Worm (Caenorhabditis elegans) whole organism, L1 larva: ENCODE data around the gene F58B4.7.
A peak's percentile ranks its signal among the peaks of the same experiment; 100 is the strongest.

ENCODE experiments used
- C04F5.9 ChIP-seq: sonication (generic microtip); optimal IDR thresholded peaks from 2 replicates; lab custom pipeline; 2016; ENCODE audit warnings: missing genetic modification characterization, missing compliant biosample characterization
- Y116A8C.19 ChIP-seq: sonication (generic microtip); optimal IDR thresholded peaks from 2 replicates; lab custom pipeline; 2016; ENCODE audit warnings: missing compliant biosample characterization, missing genetic modification characterization, borderline replicate concordance
- aly-2 ChIP-seq: fragments of 150-350 bp; optimal IDR thresholded peaks from 2 replicates; lab custom pipeline; 2014; ENCODE audit warnings: missing biosample characterization, missing genetic modification characterization
- blmp-1 ChIP-seq: fragments of 150-350 bp; optimal IDR thresholded peaks from 2 replicates; lab custom pipeline; 2014; ENCODE audit warnings: missing biosample characterization, missing genetic modification characterization
- ceh-63 ChIP-seq: fragments of 200-800 bp; sonication (Bioruptor generic); optimal IDR thresholded peaks from 2 replicates; lab custom pipeline; 2018; ENCODE audit warnings: mild to moderate bottlenecking, missing genetic modification characterization, missing compliant biosample characterization
- ceh-8 ChIP-seq: fragments of 200-800 bp; sonication (Bioruptor generic); optimal IDR thresholded peaks from 2 replicates; lab custom pipeline; 2018; ENCODE audit warnings: mild to moderate bottlenecking, missing genetic modification characterization, moderate library complexity, missing compliant biosample characterization
- ces-1 ChIP-seq: fragments of 150-350 bp; optimal IDR thresholded peaks from 2 replicates; lab custom pipeline; 2014; ENCODE audit warnings: missing biosample characterization, missing genetic modification reagents, missing genetic modification characterization
- dpl-1 ChIP-seq, 3 experiments: fragments of 150-350 bp in 2 of 3; sonication (generic microtip) in 1 of 3; optimal IDR thresholded peaks; 2 replicates each; lab custom pipeline; 2014 to 2017; ENCODE audit warnings: missing biosample characterization in 3 of 3, missing genetic modification characterization in 3 of 3, missing genetic modification reagents in 3 of 3
- efl-1 ChIP-seq, 4 experiments: fragments of 150-350 bp; optimal IDR thresholded peaks in 3 of 4; peaks in 1 of 4; 1 replicate in 1 of 4; 2 replicates in 3 of 4; lab custom pipeline; 2014; ENCODE audit warnings: missing biosample characterization in 2 of 4, missing genetic modification characterization in 2 of 4, missing genetic modification reagents in 2 of 4
- efl-3 ChIP-seq: fragments of 200-800 bp; sonication (Bioruptor generic); optimal IDR thresholded peaks from 2 replicates; lab custom pipeline; 2018; ENCODE audit warnings: mild to moderate bottlenecking, missing genetic modification characterization, missing compliant biosample characterization
- elt-3 ChIP-seq, 6 experiments: fragments of 150-350 bp in 1 of 6; sonication (generic microtip); optimal IDR thresholded peaks; 2 replicates each; lab custom pipeline; 2017 to 2018; ENCODE audit warnings: missing biosample characterization in 6 of 6, missing genetic modification characterization in 6 of 6, inconsistent platforms in 1 of 6
- ets-5 ChIP-seq: fragments of 200-800 bp; sonication (Bioruptor generic); IDR thresholded peaks from 2 replicates; pipeline ENCODE4 v1.3.6; 2022; ENCODE audit warnings: missing genetic modification characterization, missing compliant biosample characterization
- fkh-4 ChIP-seq: sonication (generic microtip); optimal IDR thresholded peaks from 2 replicates; lab custom pipeline; 2016; ENCODE audit warnings: missing compliant biosample characterization, missing genetic modification characterization, borderline replicate concordance
- fkh-8 ChIP-seq: sonication (generic microtip); optimal IDR thresholded peaks from 2 replicates; lab custom pipeline; 2016; ENCODE audit warnings: mild to moderate bottlenecking, missing genetic modification characterization, missing compliant biosample characterization
- fos-1 ChIP-seq: fragments of 150-350 bp; optimal IDR thresholded peaks from 2 replicates; lab custom pipeline; 2014; ENCODE audit warnings: missing biosample characterization, missing genetic modification characterization
- hlh-17 ChIP-seq: fragments of 200-800 bp; sonication (Bioruptor generic); optimal IDR thresholded peaks from 2 replicates; lab custom pipeline; 2018; ENCODE audit warnings: missing genetic modification characterization, mild to moderate bottlenecking, missing compliant biosample characterization, moderate library complexity, borderline replicate concordance
- isw-1 ChIP-seq: fragments of 200-800 bp; sonication (Bioruptor generic); IDR thresholded peaks from 2 replicates; pipeline ENCODE4 v1.3.6; 2022; ENCODE audit warnings: missing genetic modification characterization, missing compliant biosample characterization
- lin-14 ChIP-seq: fragments of 200-800 bp; sonication (Bioruptor generic); optimal IDR thresholded peaks from 2 replicates; lab custom pipeline; 2018; ENCODE audit warnings: mild to moderate bottlenecking, missing genetic modification characterization, moderate library complexity, missing compliant biosample characterization
- lin-35 ChIP-seq, 2 experiments: fragments of 150-350 bp; optimal IDR thresholded peaks; 2 replicates each; lab custom pipeline; 2014; ENCODE audit warnings: missing biosample characterization in 2 of 2, missing genetic modification characterization in 2 of 2, missing genetic modification reagents in 2 of 2
- lir-3 ChIP-seq: sonication (generic microtip); optimal IDR thresholded peaks from 2 replicates; lab custom pipeline; 2016; ENCODE audit warnings: mild to moderate bottlenecking, missing genetic modification characterization, moderate library complexity, missing compliant biosample characterization; ENCODE audit not compliant: poor library complexity
- mab-9 ChIP-seq: fragments of 200-800 bp; sonication (Bioruptor generic); IDR thresholded peaks from 2 replicates; pipeline ENCODE4 v1.3.6; 2022; ENCODE audit warnings: missing genetic modification reagents, missing genetic modification characterization, missing compliant biosample characterization
- mdl-1 ChIP-seq, 2 experiments: fragments of 150-350 bp; optimal IDR thresholded peaks; 2 replicates each; lab custom pipeline; 2014 to 2017; ENCODE audit warnings: missing biosample characterization in 2 of 2, missing genetic modification characterization in 2 of 2, inconsistent platforms in 1 of 2
- mef-2 ChIP-seq: fragments of 150-350 bp; optimal IDR thresholded peaks from 2 replicates; lab custom pipeline; 2014; ENCODE audit warnings: missing biosample characterization, missing genetic modification characterization
- mep-1 ChIP-seq: fragments of 150-350 bp; optimal IDR thresholded peaks from 2 replicates; lab custom pipeline; 2014; ENCODE audit warnings: missing biosample characterization, missing genetic modification characterization
- nhr-12 ChIP-seq: sonication (generic microtip); optimal IDR thresholded peaks from 2 replicates; lab custom pipeline; 2017; ENCODE audit warnings: missing biosample characterization, missing genetic modification characterization
- nhr-20 ChIP-seq: sonication (generic microtip); optimal IDR thresholded peaks from 2 replicates; lab custom pipeline; 2016; ENCODE audit warnings: mild to moderate bottlenecking, missing genetic modification characterization, missing compliant biosample characterization
- nhr-47 ChIP-seq: sonication (generic microtip); optimal IDR thresholded peaks from 2 replicates; lab custom pipeline; 2016; ENCODE audit warnings: mild to moderate bottlenecking, missing genetic modification characterization, moderate library complexity, missing compliant biosample characterization
- nhr-76 ChIP-seq: sonication (generic microtip); optimal IDR thresholded peaks from 2 replicates; lab custom pipeline; 2017; ENCODE audit warnings: missing biosample characterization, missing genetic modification characterization
- nhr-77 ChIP-seq: fragments of 150-350 bp; optimal IDR thresholded peaks from 2 replicates; lab custom pipeline; 2014; ENCODE audit warnings: missing biosample characterization, missing genetic modification characterization
- nhr-85 ChIP-seq: sonication (generic microtip); peaks from one replicate; lab custom pipeline; 2016; ENCODE audit warnings: missing genetic modification characterization, inconsistent platforms, missing compliant biosample characterization
- pag-3 ChIP-seq: sonication (generic microtip); optimal IDR thresholded peaks from 2 replicates; lab custom pipeline; 2017; ENCODE audit warnings: missing genetic modification characterization, mild to moderate bottlenecking, missing compliant biosample characterization, antibody characterized with exemption, borderline replicate concordance; ENCODE audit not compliant: insufficient read depth
- pax-3 ChIP-seq: fragments of 200-800 bp; sonication (Bioruptor generic); optimal IDR thresholded peaks from 2 replicates; lab custom pipeline; 2018; ENCODE audit warnings: mild to moderate bottlenecking, missing genetic modification characterization, moderate library complexity, missing compliant biosample characterization
- rnt-1 ChIP-seq: sonication (generic microtip); optimal IDR thresholded peaks from 2 replicates; lab custom pipeline; 2016; ENCODE audit warnings: mild to moderate bottlenecking, missing genetic modification characterization, moderate library complexity, missing compliant biosample characterization
- skn-1 ChIP-seq: fragments of 150-350 bp; optimal IDR thresholded peaks from 2 replicates; lab custom pipeline; 2014; ENCODE audit warnings: missing biosample characterization, missing genetic modification characterization
- snpc-4 ChIP-seq: fragments of 150-350 bp; optimal IDR thresholded peaks from 2 replicates; lab custom pipeline; 2014; ENCODE audit warnings: missing biosample characterization, missing genetic modification characterization
- snu-23 ChIP-seq: sonication (generic microtip); optimal IDR thresholded peaks from 2 replicates; lab custom pipeline; 2016; ENCODE audit warnings: missing genetic modification characterization, missing compliant biosample characterization
- swsn-7 ChIP-seq: sonication (generic microtip); optimal IDR thresholded peaks from 2 replicates; lab custom pipeline; 2016; ENCODE audit warnings: missing genetic modification characterization, missing compliant biosample characterization
- tbx-2 ChIP-seq: sonication (generic microtip); optimal IDR thresholded peaks from 2 replicates; lab custom pipeline; 2016; ENCODE audit warnings: missing genetic modification characterization, missing compliant biosample characterization
- unc-30 ChIP-seq: sonication (generic microtip); optimal IDR thresholded peaks from 2 replicates; lab custom pipeline; 2017; ENCODE audit warnings: missing biosample characterization, missing genetic modification characterization
- unc-62 ChIP-seq: fragments of 150-350 bp; optimal IDR thresholded peaks from 2 replicates; lab custom pipeline; 2014; ENCODE audit warnings: missing biosample characterization, missing genetic modification reagents, missing genetic modification characterization
- xbp-1 ChIP-seq: sonication (generic microtip); optimal IDR thresholded peaks from 2 replicates; lab custom pipeline; 2016; ENCODE audit warnings: missing genetic modification characterization, missing compliant biosample characterization
- zag-1 ChIP-seq: fragments of 150-350 bp; optimal IDR thresholded peaks from 2 replicates; lab custom pipeline; 2014; ENCODE audit warnings: missing biosample characterization, missing genetic modification characterization
- ztf-11 ChIP-seq, 2 experiments: sonication (generic microtip); optimal IDR thresholded peaks; 2 replicates each; lab custom pipeline; 2016 to 2017; ENCODE audit warnings: missing genetic modification characterization in 2 of 2, missing biosample characterization in 1 of 2, missing compliant biosample characterization in 1 of 2

The F58B4.7 gene

ce11 chrV:10887564-10887963, 35.6 kb downstream of the F58B4.7 start (continued):
- no peak for TF ChIP-seq zag-1 (tag; lab: Kevin White, UChicago)
- TF ChIP-seq ceh-63 (GFP tag; lab: Kevin White, UChicago), result no peak
- no peak for TF ChIP-seq snpc-4 (tag; lab: Kevin White, UChicago)
- TF ChIP-seq nhr-77, result no peak
- TF ChIP-seq ceh-8, result no peak
- TF ChIP-seq lin-14 (GFP tag; lab: Kevin White, UChicago), result no peak
- peak; percentile 30 for TF ChIP-seq nhr-85 (tag; lab: Kevin White, UChicago)
- TF ChIP-seq mef-2 (tag; lab: Kevin White, UChicago), result no peak
- TF ChIP-seq nhr-47 (tag; lab: Kevin White, UChicago), result peak; percentile 6
- no peak for TF ChIP-seq C04F5.9
- TF ChIP-seq mep-1 (tag; lab: Kevin White, UChicago), result no peak
- TF ChIP-seq pag-3 (tag; lab: Kevin White, UChicago), result no peak
- no peak for TF ChIP-seq xbp-1 (tag; lab: Kevin White, UChicago)
- TF ChIP-seq blmp-1 (tag; lab: Kevin White, UChicago), result no peak
- TF ChIP-seq unc-30 (tag; lab: Kevin White, UChicago), result no peak
- TF ChIP-seq lin-35 (GFP tag; optimal IDR thresholded peaks at IDR 0.05; lab: Kevin White, UChicago), result peak in 1 of 2 experiments; percentile 9
- no peak for TF ChIP-seq fkh-4 (tag; lab: Kevin White, UChicago)
- TF ChIP-seq isw-1, result no peak
- TF ChIP-seq fos-1 (tag; lab: Kevin White, UChicago), result no peak
- no peak for TF ChIP-seq Y116A8C.19 (tag; lab: Kevin White, UChicago)
- TF ChIP-seq nhr-12, result no peak
- TF ChIP-seq aly-2 (tag; lab: Kevin White, UChicago), result no peak
- no peak for TF ChIP-seq pax-3 (tag; lab: Kevin White, UChicago)
- no peak for TF ChIP-seq ces-1 (GFP tag; lab: Kevin White, UChicago)
- TF ChIP-seq snu-23, result no peak
- no peak for TF ChIP-seq swsn-7 (tag; lab: Kevin White, UChicago)
- TF ChIP-seq hlh-17 (GFP tag; lab: Kevin White, UChicago), result no peak
- TF ChIP-seq ztf-11 (tag; optimal IDR thresholded peaks at IDR 0.05; lab: Kevin White, UChicago), result no peak
- TF ChIP-seq efl-1 (optimal IDR thresholded peaks at IDR 0.05; lab: Kevin White, UChicago), result no peak
- peak in 1 of 2 experiments; percentile 89 for TF ChIP-seq efl-1 (GFP tag; optimal IDR thresholded peaks at IDR 0.05 in 1 of 2; lab: Kevin White, UChicago)
- TF ChIP-seq skn-1 (tag; lab: Kevin White, UChicago), result no peak
- TF ChIP-seq efl-3, result no peak
- no peak for TF ChIP-seq nhr-76 (tag; lab: Kevin White, UChicago)
- no peak for TF ChIP-seq rnt-1 (tag; lab: Kevin White, UChicago)
- TF ChIP-seq dpl-1 (GFP tag; optimal IDR thresholded peaks at IDR 0.05; lab: Kevin White, UChicago), result no peak
- no peak for TF ChIP-seq unc-62 (GFP tag; lab: Kevin White, UChicago)
- no peak for TF ChIP-seq lir-3 (tag; lab: Kevin White, UChicago)
- no peak for TF ChIP-seq nhr-20
- TF ChIP-seq mab-9, result no peak

ce11 chrV:10886405-10886887, 36.7 kb downstream of the F58B4.7 start, which contains the start of gene F32D8.3:
TSS of gene F32D8.3 (plus strand) at chrV:10886837.
- TF ChIP-seq lin-14 (GFP tag; lab: Kevin White, UChicago) (peak; percentile 46), blmp-1 (tag; lab: Kevin White, UChicago) (peak; percentile 98), fkh-8 (tag; lab: Kevin White, UChicago) (no peak), ets-5 (GFP tag; lab: Robert Waterston, UW) (no peak), tbx-2 (tag; lab: Kevin White, UChicago) (no peak), mdl-1 (tag; optimal IDR thresholded peaks at IDR 0.05; lab: Kevin White, UChicago) (no peak), nhr-77 (no peak), lin-35 (GFP tag; optimal IDR thresholded peaks at IDR 0.05; lab: Kevin White, UChicago) (no peak), elt-3 (tag; optimal IDR thresholded peaks at IDR 0.05; lab: Kevin White, UChicago) (peak in 1 of 6 experiments; percentile 36), swsn-7 (tag; lab: Kevin White, UChicago) (no peak)
